Worm (Caenorhabditis elegans): ENCODE results near the gene kgb-2.

The kgb-2 gene

ce11 chrIV:3638250-3638926, 31.8 kb downstream of the kgb-2 start:
- no peak for TF ChIP-seq fkh-10 (GFP tag; optimal IDR thresholded peaks at IDR 0.05)
- no peak for TF ChIP-seq ZK546.5 (tag; optimal IDR thresholded peaks at IDR 0.05)
- no peak for TF ChIP-seq aly-2 (tag; optimal IDR thresholded peaks at IDR 0.05)
- peak; percentile 52 for TF ChIP-seq pha-4 (tag; optimal IDR thresholded peaks at IDR 0.05)
- no peak for TF ChIP-seq unc-39 (tag; optimal IDR thresholded peaks at IDR 0.05)
- peak; percentile 40 for TF ChIP-seq lin-15B (tag; optimal IDR thresholded peaks at IDR 0.05)

ce11 chrIV:3642189-3642588, 35.6 kb downstream of the kgb-2 start, which contains the start of gene CC8.3:
TSS of gene CC8.3 (minus strand) at chrIV:3642289.
- TF ChIP-seq unc-39 (tag; optimal IDR thresholded peaks at IDR 0.05) (no peak), ceh-82 (tag; optimal IDR thresholded peaks at IDR 0.05) (no peak), ceh-16 (tag; optimal IDR thresholded peaks at IDR 0.05) (no peak), ztf-11 (tag; optimal IDR thresholded peaks at IDR 0.05) (no peak), nhr-11 (tag; optimal IDR thresholded peaks at IDR 0.05) (no peak)

- TF ChIP-seq ceh-28 (tag; optimal IDR thresholded peaks at IDR 0.05) = peak; percentile 44
- peak; percentile 80 for TF ChIP-seq ztf-4 (tag; optimal IDR thresholded peaks at IDR 0.05)
- TF ChIP-seq unc-39 (tag; optimal IDR thresholded peaks at IDR 0.05) = no peak
- peak; percentile 32 for TF ChIP-seq nhr-25 (tag; optimal IDR thresholded peaks at IDR 0.05)
- TF ChIP-seq elt-3 (tag; optimal IDR thresholded peaks at IDR 0.05) = peak in 1 of 3 experiments; percentile 16
- TF ChIP-seq nhr-11 (tag; optimal IDR thresholded peaks at IDR 0.05) = no peak
- TF ChIP-seq nhr-43 (tag; optimal IDR thresholded peaks at IDR 0.05; ENCODE audit: poor library complexity, severe bottlenecking) = peak; percentile 55
- peak; percentile 49 for TF ChIP-seq lsy-12 (tag; optimal IDR thresholded peaks at IDR 0.05)
These were observed 38.3 kb downstream of the kgb-2 start for ce11 chrIV:3644863-3645378.

- TF ChIP-seq ceh-9 (tag; optimal IDR thresholded peaks at IDR 0.05) = no peak
These were observed 38.9 kb downstream of the kgb-2 start for ce11 chrIV:3645487-3645886.

ce11 chrIV:3646338-3647154, 40.0 kb downstream of the kgb-2 start:
- TF ChIP-seq ceh-16 (tag; optimal IDR thresholded peaks at IDR 0.05) (no peak), ceh-28 (tag; optimal IDR thresholded peaks at IDR 0.05) (peak; percentile 66), ama-1 (optimal IDR thresholded peaks at IDR 0.05) (peak; percentile 69), mml-1 (tag; optimal IDR thresholded peaks at IDR 0.05) (no peak)

- no peak for TF ChIP-seq nhr-237 (tag; optimal IDR thresholded peaks at IDR 0.05)
- TF ChIP-seq nhr-25 (tag; optimal IDR thresholded peaks at IDR 0.05) = peak; percentile 33
- TF ChIP-seq hmg-11 (tag; optimal IDR thresholded peaks at IDR 0.05) = no peak
- TF ChIP-seq nfya-1 (tag; optimal IDR thresholded peaks at IDR 0.05; ENCODE audit: insufficient read depth) = peak; percentile 54
- TF ChIP-seq lin-39 (tag; optimal IDR thresholded peaks at IDR 0.05) = peak; percentile 45
- TF ChIP-seq nhr-67 (tag; optimal IDR thresholded peaks at IDR 0.05) = no peak
- no peak for TF ChIP-seq lin-15B (tag; optimal IDR thresholded peaks at IDR 0.05)
These were observed 41.0 kb downstream of the kgb-2 start for ce11 chrIV:3647551-3647950.

- no peak for TF ChIP-seq lin-15B (tag; optimal IDR thresholded peaks at IDR 0.05)
- no peak for TF ChIP-seq nhr-28 (tag; optimal IDR thresholded peaks at IDR 0.05)
- no peak for TF ChIP-seq lin-39 (tag; optimal IDR thresholded peaks at IDR 0.05)
- TF ChIP-seq nhr-23 (tag; optimal IDR thresholded peaks at IDR 0.05) = peak; percentile 65
- no peak for TF ChIP-seq ztf-11 (tag; optimal IDR thresholded peaks at IDR 0.05)
- no peak for TF ChIP-seq hmg-11 (tag; optimal IDR thresholded peaks at IDR 0.05)
- no peak for TF ChIP-seq unc-62 (GFP tag; optimal IDR thresholded peaks at IDR 0.05)
- no peak for TF ChIP-seq egl-27 (tag; optimal IDR thresholded peaks at IDR 0.05)
- no peak for TF ChIP-seq ceh-28 (tag; optimal IDR thresholded peaks at IDR 0.05)
- peak; percentile 15 for TF ChIP-seq pha-4 (tag; optimal IDR thresholded peaks at IDR 0.05)
- peak in 1 of 3 experiments; percentile 63 for TF ChIP-seq elt-3 (tag; optimal IDR thresholded peaks at IDR 0.05)
- TF ChIP-seq ceh-16 (tag; optimal IDR thresholded peaks at IDR 0.05) = no peak
- no peak for TF ChIP-seq nhr-76 (tag; optimal IDR thresholded peaks at IDR 0.05)
- TF ChIP-seq lsy-12 (tag; optimal IDR thresholded peaks at IDR 0.05) = peak; percentile 32
- TF ChIP-seq ama-1 (optimal IDR thresholded peaks at IDR 0.05) = peak; percentile 47
- TF ChIP-seq egl-5 (tag; optimal IDR thresholded peaks at IDR 0.05) = no peak
- TF ChIP-seq tbx-2 (tag; optimal IDR thresholded peaks at IDR 0.05) = no peak
- no peak for TF ChIP-seq mml-1 (tag; optimal IDR thresholded peaks at IDR 0.05)
- TF ChIP-seq nhr-25 (tag; optimal IDR thresholded peaks at IDR 0.05) = peak; percentile 18
- TF ChIP-seq nhr-43 (tag; optimal IDR thresholded peaks at IDR 0.05; ENCODE audit: poor library complexity, severe bottlenecking) = peak; percentile 84
- TF ChIP-seq daf-12 (tag; optimal IDR thresholded peaks at IDR 0.05) = no peak
- TF ChIP-seq nfya-1 (tag; optimal IDR thresholded peaks at IDR 0.05; ENCODE audit: insufficient read depth) = peak; percentile 44
These were observed 42.2 kb downstream of the kgb-2 start, which contains the start of gene CC8.2 for ce11 chrIV:3648634-3649240. TSS of gene CC8.2 (minus strand) at chrIV:3648684.
